Fruit fly (Drosophila melanogaster) whole organism, embryonic: Measurements from ENCODE around the gene Zip88E.

Experiments
- B-H2 ChIP-seq: fragments of 200-800 bp; sonication (Bioruptor generic); optimal IDR thresholded peaks from 2 replicates; lab custom pipeline; 2018; ENCODE audit warnings: missing biosample characterization, mild to moderate bottlenecking, missing genetic modification characterization
- Bdp1 ChIP-seq: fragments of 200-800 bp; sonication (Bioruptor generic); optimal IDR thresholded peaks from 3 replicates; lab custom pipeline; 2016; ENCODE audit warnings: missing biosample characterization, missing genetic modification characterization
- Bteb2 ChIP-seq: fragments of 200-800 bp; sonication (Bioruptor generic); optimal IDR thresholded peaks from 2 replicates; lab custom pipeline; 2016; ENCODE audit warnings: missing biosample characterization, missing genetic modification characterization
- CG10462 ChIP-seq: fragments of 200-800 bp; sonication (Bioruptor generic); optimal IDR thresholded peaks from 2 replicates; lab custom pipeline; 2016; ENCODE audit warnings: missing biosample characterization, missing genetic modification characterization
- CG11560 ChIP-seq: fragments of 200-800 bp; sonication (Bioruptor generic); IDR thresholded peaks from 3 replicates; pipeline ENCODE4 v1.3.6; 2022; ENCODE audit warnings: missing biosample characterization, missing genetic modification characterization
- CG12219 ChIP-seq: fragments of 200-800 bp; sonication (Bioruptor generic); optimal IDR thresholded peaks from 3 replicates; lab custom pipeline; 2018; ENCODE audit warnings: missing biosample characterization, mild to moderate bottlenecking, missing genetic modification characterization
- CG12769 ChIP-seq: fragments of 200-800 bp; sonication (Bioruptor generic); optimal IDR thresholded peaks from 2 replicates; lab custom pipeline; 2019; ENCODE audit warnings: missing biosample characterization, mild to moderate bottlenecking, missing genetic modification characterization, moderate library complexity
- CG17385 ChIP-seq: fragments of 200-800 bp; sonication (Bioruptor generic); optimal IDR thresholded peaks from 3 replicates; lab custom pipeline; 2018; ENCODE audit warnings: missing biosample characterization, mild to moderate bottlenecking, missing genetic modification characterization
- CG18262 ChIP-seq: fragments of 200-800 bp; optimal IDR thresholded peaks from 3 replicates; lab custom pipeline; 2019; ENCODE audit warnings: missing biosample characterization, mild to moderate bottlenecking, missing genetic modification characterization, moderate library complexity
- CG1832 ChIP-seq: fragments of 200-800 bp; sonication (Bioruptor generic); optimal IDR thresholded peaks from 2 replicates; lab custom pipeline; 2017; ENCODE audit warnings: missing biosample characterization, mild to moderate bottlenecking, missing genetic modification characterization, inconsistent platforms
- CG30020 ChIP-seq: fragments of 200-800 bp; optimal IDR thresholded peaks from 2 replicates; lab custom pipeline; 2019; ENCODE audit warnings: missing biosample characterization, mild to moderate bottlenecking, missing genetic modification characterization, moderate library complexity
- CG3163 ChIP-seq: fragments of 200-800 bp; sonication (Bioruptor generic); optimal IDR thresholded peaks from 3 replicates; lab custom pipeline; 2016; ENCODE audit warnings: missing biosample characterization, missing genetic modification characterization
- CG34376 ChIP-seq: fragments of 200-800 bp; sonication (Bioruptor generic); optimal IDR thresholded peaks from 2 replicates; lab custom pipeline; 2018; ENCODE audit warnings: missing biosample characterization, mild to moderate bottlenecking, missing genetic modification characterization
- CG4617 ChIP-seq: fragments of 200-800 bp; sonication (Bioruptor generic); optimal IDR thresholded peaks from 3 replicates; lab custom pipeline; 2016; ENCODE audit warnings: missing biosample characterization, missing genetic modification characterization, borderline replicate concordance
- CG4707 ChIP-seq: fragments of 200-800 bp; sonication (Bioruptor generic); optimal IDR thresholded peaks from 2 replicates; lab custom pipeline; 2018; ENCODE audit warnings: missing biosample characterization, mild to moderate bottlenecking, missing genetic modification characterization, moderate library complexity
- CG6765 ChIP-seq: fragments of 200-800 bp; sonication (Bioruptor generic); optimal IDR thresholded peaks from 3 replicates; lab custom pipeline; 2017; ENCODE audit warnings: missing biosample characterization, mild to moderate bottlenecking, missing genetic modification characterization
- CG7987 ChIP-seq: fragments of 200-800 bp; sonication (Bioruptor generic); optimal IDR thresholded peaks from 2 replicates; lab custom pipeline; 2018; ENCODE audit warnings: missing biosample characterization, mild to moderate bottlenecking, missing genetic modification characterization, moderate library complexity
- CG8765 ChIP-seq: fragments of 200-800 bp; sonication (Bioruptor generic); IDR thresholded peaks from 2 replicates; pipeline ENCODE4 v1.3.6; 2022; ENCODE audit warnings: missing biosample characterization, missing genetic modification characterization
- CG9609 ChIP-seq: fragments of 200-800 bp; sonication (Bioruptor generic); optimal IDR thresholded peaks from 3 replicates; lab custom pipeline; 2016; ENCODE audit warnings: missing biosample characterization, missing genetic modification characterization
- CHES-1-like ChIP-seq: fragments of 200-800 bp; sonication (Bioruptor generic); optimal IDR thresholded peaks from 2 replicates; lab custom pipeline; 2016; ENCODE audit warnings: missing biosample characterization, missing genetic modification characterization
- CTCF ChIP-seq: fragments of 200-800 bp; sonication (Bioruptor generic); optimal IDR thresholded peaks from 2 replicates; lab custom pipeline; 2017; ENCODE audit warnings: missing biosample characterization, mild to moderate bottlenecking, missing genetic modification characterization, moderate library complexity
- Gsc ChIP-seq: fragments of 200-800 bp; sonication (Bioruptor generic); IDR thresholded peaks from 2 replicates; pipeline ENCODE4 v1.3.6; 2022; ENCODE audit warnings: missing biosample characterization, missing genetic modification characterization
- Gug ChIP-seq: fragments of 200-800 bp; sonication (Bioruptor generic); IDR thresholded peaks from 4 replicates; pipeline ENCODE4 v1.3.6; 2022; ENCODE audit warnings: missing biosample characterization, missing genetic modification characterization
- H15 ChIP-seq: fragments of 200-800 bp; sonication (Bioruptor generic); IDR thresholded peaks from 3 replicates; pipeline ENCODE4 v1.3.6; 2022; ENCODE audit warnings: missing biosample characterization, missing genetic modification characterization
- H2.0 ChIP-seq: fragments of 200-800 bp; sonication (Bioruptor generic); IDR thresholded peaks from 2 replicates; pipeline ENCODE4 v1.3.6; 2022; ENCODE audit warnings: missing biosample characterization, missing genetic modification characterization
- HLHmδ ChIP-seq: fragments of 200-800 bp; sonication (Bioruptor generic); optimal IDR thresholded peaks from 2 replicates; lab custom pipeline; 2018; ENCODE audit warnings: missing biosample characterization, mild to moderate bottlenecking, missing genetic modification characterization, moderate library complexity
- HmgD ChIP-seq: fragments of 200-800 bp; sonication (Bioruptor generic); optimal IDR thresholded peaks from 3 replicates; lab custom pipeline; 2016; ENCODE audit warnings: missing biosample characterization, missing genetic modification characterization
- Nf-YB ChIP-seq: fragments of 200-800 bp; sonication (Bioruptor generic); optimal IDR thresholded peaks from 3 replicates; lab custom pipeline; 2019; ENCODE audit warnings: missing biosample characterization, mild to moderate bottlenecking, missing genetic modification characterization, moderate library complexity
- Trl ChIP-seq, 3 experiments: fragments of >200 bp in 2 of 3; fragments of 200-800 bp in 1 of 3; sonication (Bioruptor generic) in 1 of 3; optimal IDR thresholded peaks; 2 replicates in 1 of 3; 3 replicates in 2 of 3; lab custom pipeline; 2016 to 2017; ENCODE audit warnings: missing biosample characterization in 1 of 3, missing genetic modification characterization in 1 of 3
- Xbp1 ChIP-seq: fragments of 200-800 bp; sonication (Bioruptor generic); optimal IDR thresholded peaks from 3 replicates; lab custom pipeline; 2016; ENCODE audit warnings: missing biosample characterization, mild to moderate bottlenecking, missing genetic modification characterization
- ac ChIP-seq: fragments of 200-800 bp; sonication (Bioruptor generic); optimal IDR thresholded peaks from 3 replicates; lab custom pipeline; 2017; ENCODE audit warnings: missing biosample characterization, mild to moderate bottlenecking, missing genetic modification characterization
- ara ChIP-seq: fragments of 200-800 bp; sonication (Bioruptor generic); IDR thresholded peaks from 2 replicates; pipeline ENCODE4 v1.3.6; 2022; ENCODE audit warnings: missing biosample characterization, missing genetic modification characterization
- cad ChIP-seq: fragments of >200 bp; optimal IDR thresholded peaks from 2 replicates; lab custom pipeline; 2017; ENCODE audit warnings: missing biosample characterization, missing genetic modification characterization
- cg ChIP-seq: fragments of 200-800 bp; sonication (Bioruptor generic); optimal IDR thresholded peaks from 3 replicates; lab custom pipeline; 2019; ENCODE audit warnings: missing biosample characterization, mild to moderate bottlenecking, missing genetic modification characterization, moderate library complexity
- chm ChIP-seq: fragments of 200-800 bp; sonication (Bioruptor generic); IDR thresholded peaks from 2 replicates; pipeline ENCODE4 v1.3.6; 2022; ENCODE audit warnings: missing biosample characterization, missing genetic modification characterization
- disco-r ChIP-seq: fragments of 200-800 bp; sonication (Bioruptor generic); optimal IDR thresholded peaks from 2 replicates; lab custom pipeline; 2016; ENCODE audit warnings: missing biosample characterization, missing genetic modification characterization
- dpn ChIP-seq, 2 experiments: fragments of 200-800 bp; sonication (Bioruptor generic); optimal IDR thresholded peaks; 3 replicates each; lab custom pipeline; 2016; ENCODE audit warnings: missing biosample characterization in 2 of 2, missing genetic modification characterization in 2 of 2
- ftz-f1 ChIP-seq: fragments of 200-800 bp; sonication (Bioruptor generic); optimal IDR thresholded peaks from 2 replicates; lab custom pipeline; 2016; ENCODE audit warnings: missing biosample characterization, missing genetic modification characterization
- kay ChIP-seq: fragments of 200-800 bp; sonication (Bioruptor generic); optimal IDR thresholded peaks from 2 replicates; lab custom pipeline; 2016; ENCODE audit warnings: missing biosample characterization, missing genetic modification characterization
- lab ChIP-seq: fragments of 200-800 bp; sonication (Bioruptor generic); optimal IDR thresholded peaks from 3 replicates; lab custom pipeline; 2017; ENCODE audit warnings: missing biosample characterization, missing genetic modification characterization, mild to moderate bottlenecking, moderate library complexity, missing genetic modification reagents
- oc ChIP-seq: fragments of 200-800 bp; sonication (Bioruptor generic); optimal IDR thresholded peaks from 2 replicates; lab custom pipeline; 2018; ENCODE audit warnings: missing biosample characterization, mild to moderate bottlenecking, missing genetic modification characterization, moderate library complexity
- phol ChIP-seq: fragments of 200-800 bp; sonication (Bioruptor generic); optimal IDR thresholded peaks from 3 replicates; lab custom pipeline; 2018; ENCODE audit warnings: missing biosample characterization, mild to moderate bottlenecking, missing genetic modification characterization, moderate library complexity
- psq ChIP-seq: fragments of 200-800 bp; sonication (Bioruptor generic); optimal IDR thresholded peaks from 2 replicates; lab custom pipeline; 2017; ENCODE audit warnings: missing biosample characterization, missing genetic modification characterization
- sens ChIP-seq: fragments of 200-800 bp; sonication (Bioruptor generic); peaks from one replicate; lab custom pipeline; 2016; ENCODE audit warnings: missing biosample characterization, missing genetic modification characterization
- sim ChIP-seq: fragments of 200-800 bp; sonication (Bioruptor generic); IDR thresholded peaks from 2 replicates; pipeline ENCODE4 v1.3.6; 2022; ENCODE audit warnings: missing biosample characterization, missing genetic modification characterization
- sqz ChIP-seq: fragments of 200-800 bp; sonication (Bioruptor generic); optimal IDR thresholded peaks from 3 replicates; lab custom pipeline; 2018; ENCODE audit warnings: missing biosample characterization, mild to moderate bottlenecking, missing genetic modification characterization
- sug ChIP-seq: fragments of 200-800 bp; optimal IDR thresholded peaks from 2 replicates; lab custom pipeline; 2019; ENCODE audit warnings: missing biosample characterization, mild to moderate bottlenecking, missing genetic modification characterization, moderate library complexity
- unpg ChIP-seq: fragments of 200-800 bp; sonication (Bioruptor generic); optimal IDR thresholded peaks from 3 replicates; lab custom pipeline; 2018; ENCODE audit warnings: missing biosample characterization, mild to moderate bottlenecking, missing genetic modification characterization, moderate library complexity
- wek ChIP-seq: fragments of 200-800 bp; sonication (Bioruptor generic); optimal IDR thresholded peaks from 3 replicates; lab custom pipeline; 2018; ENCODE audit warnings: missing biosample characterization, mild to moderate bottlenecking, missing genetic modification characterization, moderate library complexity
- yki ChIP-seq: fragments of >200 bp; optimal IDR thresholded peaks from 3 replicates; lab custom pipeline; 2018

Gene Zip88E

DNA sequence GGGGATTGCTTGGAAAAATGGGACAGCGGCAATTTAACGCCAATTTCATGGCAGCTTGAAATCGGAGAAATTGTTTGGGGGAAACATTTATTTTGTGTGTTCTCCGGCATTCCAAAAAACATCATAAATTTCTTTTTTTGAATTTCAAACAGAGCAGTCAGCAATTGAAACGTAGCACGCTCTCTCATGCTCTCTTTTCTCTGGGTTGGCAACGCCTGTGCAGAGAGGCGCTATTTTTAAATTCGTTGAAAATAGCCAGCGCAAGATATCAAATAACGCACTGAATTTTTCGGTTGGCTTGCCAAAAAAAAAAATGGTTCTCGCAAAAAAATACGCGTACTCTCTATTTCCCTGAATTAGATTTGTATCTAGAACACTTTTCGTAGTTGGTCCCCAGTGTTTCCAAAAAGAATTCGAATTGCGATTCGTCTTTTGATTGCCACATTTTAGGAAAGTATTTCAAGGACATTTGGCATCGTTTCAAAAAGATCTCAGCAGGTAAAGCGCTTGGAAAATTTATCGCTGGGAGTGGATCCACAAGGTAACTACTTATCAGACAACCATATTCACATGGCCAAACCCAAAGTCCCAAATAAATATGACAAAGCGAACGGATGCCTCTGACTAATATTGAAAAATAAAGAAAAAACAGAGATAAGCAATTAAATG lies 17.7 kb downstream of the Zip88E start (continued):
- no peak for TF ChIP-seq sim (GFP tag; lab: Robert Waterston, UW)
- TF ChIP-seq dpn (GFP tag; optimal IDR thresholded peaks at IDR 0.05; lab: Kevin White, UChicago): peak in 1 of 2 experiments; percentile 15
- no peak for TF ChIP-seq CG10462 (GFP tag; lab: Kevin White, UChicago)
- TF ChIP-seq lab (GFP tag; lab: Kevin White, UChicago): peak; percentile 26
- no peak for TF ChIP-seq CHES-1-like (GFP tag; lab: Kevin White, UChicago)
- TF ChIP-seq CG9609: peak; percentile 32
- no peak for TF ChIP-seq CG18262 (tag; lab: Kevin White, UChicago)

dm6 chr3R:15286693-15287041 lies 18.2 kb downstream of the Zip88E start:
- TF ChIP-seq dpn (GFP tag; optimal IDR thresholded peaks at IDR 0.05; lab: Kevin White, UChicago) (no peak), Xbp1 (no peak), kay (GFP tag; lab: Kevin White, UChicago) (no peak), ara (GFP tag; lab: Robert Waterston, UW) (no peak), CG12219 (GFP tag; lab: Kevin White, UChicago) (peak; percentile 35), CG8765 (GFP tag; lab: Robert Waterston, UW) (no peak), CG34376 (GFP tag; lab: Kevin White, UChicago) (peak; percentile 64), psq (no peak), Gug (GFP tag; lab: Robert Waterston, UW) (no peak), oc (tag; lab: Kevin White, UChicago) (no peak), phol (peak; percentile 53), HmgD (GFP tag; lab: Kevin White, UChicago) (no peak), sim (GFP tag; lab: Robert Waterston, UW) (no peak), disco-r (GFP tag; lab: Kevin White, UChicago) (no peak), CG1832 (GFP tag; lab: Kevin White, UChicago) (peak; percentile 87), ftz-f1 (peak; percentile 17), CG7987 (GFP tag; lab: Kevin White, UChicago) (peak; percentile 9), B-H2 (no peak), H15 (no peak), Bteb2 (GFP tag; lab: Kevin White, UChicago) (no peak), Bdp1 (GFP tag; lab: Kevin White, UChicago) (no peak), HLHmδ (GFP tag; lab: Kevin White, UChicago) (peak; percentile 50), CG6765 (GFP tag; lab: Kevin White, UChicago) (peak; percentile 19), sens (GFP tag; lab: Kevin White, UChicago) (peak; percentile 63), CG4707 (GFP tag; lab: Kevin White, UChicago) (peak; percentile 1), sqz (GFP tag; lab: Kevin White, UChicago) (peak; percentile 82), CG17385 (peak; percentile 49), ac (GFP tag; lab: Kevin White, UChicago) (no peak), unpg (no peak), CTCF (GFP tag; lab: Kevin White, UChicago) (no peak), CG30020 (tag; lab: Kevin White, UChicago) (no peak), CG3163 (GFP tag; lab: Kevin White, UChicago) (peak; percentile 24), H2.0 (GFP tag; lab: Robert Waterston, UW) (no peak), CG11560 (tag; lab: Robert Waterston, UW) (no peak), cg (GFP tag; lab: Kevin White, UChicago) (peak; percentile 48), cad (GFP tag; lab: Kevin White, UChicago) (no peak), sug (peak; percentile 96), Gsc (GFP tag; lab: Robert Waterston, UW) (no peak), chm (no peak), wek (GFP tag; lab: Kevin White, UChicago) (peak; percentile 1), Trl (optimal IDR thresholded peaks at IDR 0.05; lab: Kevin White, UChicago) (peak; percentile 88 to 92), Trl (GFP tag; optimal IDR thresholded peaks at IDR 0.05; lab: Kevin White, UChicago) (peak; percentile 38), yki (lab: Kevin White, UChicago) (peak; percentile 87), CG4617 (GFP tag; lab: Kevin White, UChicago) (no peak), CG12769 (peak; percentile 8), Nf-YB (peak; percentile 55)
